Worm (Caenorhabditis elegans) whole organism, young adult: Measurements from ENCODE around the gene rsp-7.

Experiments used
- F39B2.1 ChIP-seq: fragments of 200-800 bp; sonication (Bioruptor generic); IDR thresholded peaks from 2 replicates; pipeline ENCODE4 v1.3.6; 2022; ENCODE audit warnings: missing genetic modification reagents, missing genetic modification characterization, missing compliant biosample characterization
- F52B5.7 ChIP-seq: sonication (generic microtip); optimal IDR thresholded peaks from 2 replicates; lab custom pipeline; 2016; ENCODE audit warnings: mild to moderate bottlenecking, missing genetic modification characterization, missing compliant biosample characterization
- Y79H2A.3 ChIP-seq: fragments of 200-800 bp; sonication (Bioruptor generic); conservative IDR thresholded peaks from 2 replicates; pipeline ENCODE4 v1.3.6; 2022; ENCODE audit warnings: missing genetic modification reagents, missing genetic modification characterization, missing compliant biosample characterization
- Y95B8A.8 ChIP-seq: fragments of 200-800 bp; sonication (Bioruptor generic); IDR thresholded peaks from 2 replicates; pipeline ENCODE4 v1.3.6; 2022; ENCODE audit warnings: missing genetic modification reagents, missing genetic modification characterization, missing compliant biosample characterization
- ama-1 ChIP-seq, 3 experiments: fragments of 150-350 bp in 1 of 3; sonication (generic microtip) in 2 of 3; optimal IDR thresholded peaks; 2 replicates each; lab custom pipeline; 2014 to 2018; ENCODE audit warnings: missing biosample characterization in 2 of 3, missing genetic modification characterization in 2 of 3, missing genetic modification reagents in 2 of 3
- attf-5 ChIP-seq: fragments of 200-800 bp; sonication (Bioruptor generic); optimal IDR thresholded peaks from 2 replicates; lab custom pipeline; 2018; ENCODE audit warnings: mild to moderate bottlenecking, missing genetic modification characterization, missing compliant biosample characterization
- hmg-20 ChIP-seq: fragments of 200-800 bp; sonication (Bioruptor generic); IDR thresholded peaks from 2 replicates; pipeline ENCODE4 v1.3.6; 2022; ENCODE audit warnings: missing genetic modification reagents, missing genetic modification characterization, missing compliant biosample characterization
- nhr-90 ChIP-seq: sonication (generic microtip); optimal IDR thresholded peaks from 2 replicates; lab custom pipeline; 2016; ENCODE audit warnings: missing genotype, mild to moderate bottlenecking, missing genetic modification characterization, missing compliant biosample characterization
- pha-4 ChIP-seq: fragments of 150-350 bp; sonication (generic microtip); optimal IDR thresholded peaks from 2 replicates; lab custom pipeline; 2014; ENCODE audit warnings: missing biosample characterization, missing genetic modification reagents, missing genetic modification characterization
- repo-1 ChIP-seq: sonication (generic microtip); optimal IDR thresholded peaks from 2 replicates; lab custom pipeline; 2017; ENCODE audit warnings: mild to moderate bottlenecking, missing genetic modification characterization, missing compliant biosample characterization
- unc-130 ChIP-seq: sonication (generic microtip); optimal IDR thresholded peaks from 2 replicates; lab custom pipeline; 2016; ENCODE audit warnings: missing genetic modification reagents, missing genetic modification characterization, missing compliant biosample characterization
- ztf-3 ChIP-seq: fragments of 200-800 bp; sonication (Bioruptor generic); optimal IDR thresholded peaks from 2 replicates; lab custom pipeline; 2018; ENCODE audit warnings: mild to moderate bottlenecking, missing genetic modification characterization, missing compliant biosample characterization

ce11 chrII:10630944-10631343, 28.1 kb upstream of the rsp-7 start:
- TF ChIP-seq F52B5.7 (tag; lab: Kevin White, UChicago) (no peak), nhr-90 (tag; lab: Kevin White, UChicago) (no peak), ama-1 (optimal IDR thresholded peaks at IDR 0.05; lab: Kevin White, UChicago) (no peak), ama-1 (GFP tag; optimal IDR thresholded peaks at IDR 0.05; lab: Kevin White, UChicago) (no peak), unc-130 (GFP tag; lab: Kevin White, UChicago) (no peak), repo-1 (tag; lab: Kevin White, UChicago) (no peak), Y95B8A.8 (GFP tag; lab: Robert Waterston, UW) (no peak), Y79H2A.3 (GFP tag; lab: Robert Waterston, UW) (no peak), hmg-20 (GFP tag; lab: Robert Waterston, UW) (no peak), ztf-3 (GFP tag; lab: Kevin White, UChicago) (no peak), attf-5 (no peak), F39B2.1 (no peak), pha-4 (no peak)
